Worm (Caenorhabditis elegans) whole organism, early embryonic: ENCODE measurements around the gene tag-234.

Experiments
- aly-1 ChIP-seq: sonication (generic microtip); optimal IDR thresholded peaks from 2 replicates; lab custom pipeline; 2016; ENCODE audit warnings: missing genetic modification characterization, missing compliant biosample characterization
- ama-1 ChIP-seq: fragments of 150-350 bp; optimal IDR thresholded peaks from 2 replicates; lab custom pipeline; 2014
- ceh-13 ChIP-seq: fragments of 200-800 bp; sonication (Bioruptor generic); optimal IDR thresholded peaks from 2 replicates; lab custom pipeline; 2018; ENCODE audit warnings: mild to moderate bottlenecking, missing genetic modification characterization, missing compliant biosample characterization
- ceh-36 ChIP-seq: sonication (generic microtip); optimal IDR thresholded peaks from 2 replicates; lab custom pipeline; 2016; ENCODE audit warnings: missing genetic modification characterization, inconsistent platforms, missing compliant biosample characterization
- ets-7 ChIP-seq: sonication (generic microtip); optimal IDR thresholded peaks from 2 replicates; lab custom pipeline; 2016; ENCODE audit warnings: missing genotype, missing genetic modification characterization, missing compliant biosample characterization
- flt-1 ChIP-seq: fragments of 200-800 bp; sonication (Bioruptor generic); IDR thresholded peaks from 2 replicates; pipeline ENCODE4 v1.3.6; 2022; ENCODE audit warnings: missing genetic modification characterization, missing compliant biosample characterization
- hmg-4 ChIP-seq: fragments of 200-800 bp; sonication (Bioruptor generic); optimal IDR thresholded peaks from 2 replicates; lab custom pipeline; 2018; ENCODE audit warnings: mild to moderate bottlenecking, missing genetic modification characterization, missing compliant biosample characterization
- hnd-1 ChIP-seq: sonication (generic microtip); optimal IDR thresholded peaks from 2 replicates; lab custom pipeline; 2016; ENCODE audit warnings: missing genetic modification characterization, missing compliant biosample characterization
- pes-1 ChIP-seq: fragments of 200-800 bp; sonication (Bioruptor generic); IDR thresholded peaks from 2 replicates; pipeline ENCODE4 v1.3.6; 2022; ENCODE audit warnings: missing genetic modification reagents, missing genetic modification characterization, missing compliant biosample characterization
- scrt-1 ChIP-seq: fragments of 200-800 bp; sonication (Bioruptor generic); IDR thresholded peaks from 2 replicates; pipeline ENCODE4 v1.3.6; 2022; ENCODE audit warnings: missing genetic modification characterization, missing compliant biosample characterization
- sea-1 ChIP-seq: fragments of 200-800 bp; sonication (Bioruptor generic); conservative IDR thresholded peaks from 2 replicates; pipeline ENCODE4 v1.3.6; 2022; ENCODE audit warnings: missing genetic modification characterization, missing compliant biosample characterization
- tbx-11 ChIP-seq: fragments of 200-800 bp; sonication (Bioruptor generic); IDR thresholded peaks from 2 replicates; pipeline ENCODE4 v1.3.6; 2022; ENCODE audit warnings: missing genetic modification characterization, missing compliant biosample characterization
- tra-4 ChIP-seq: sonication (generic microtip); optimal IDR thresholded peaks from 2 replicates; lab custom pipeline; 2017; ENCODE audit warnings: missing genetic modification characterization, missing compliant biosample characterization

DNA sequence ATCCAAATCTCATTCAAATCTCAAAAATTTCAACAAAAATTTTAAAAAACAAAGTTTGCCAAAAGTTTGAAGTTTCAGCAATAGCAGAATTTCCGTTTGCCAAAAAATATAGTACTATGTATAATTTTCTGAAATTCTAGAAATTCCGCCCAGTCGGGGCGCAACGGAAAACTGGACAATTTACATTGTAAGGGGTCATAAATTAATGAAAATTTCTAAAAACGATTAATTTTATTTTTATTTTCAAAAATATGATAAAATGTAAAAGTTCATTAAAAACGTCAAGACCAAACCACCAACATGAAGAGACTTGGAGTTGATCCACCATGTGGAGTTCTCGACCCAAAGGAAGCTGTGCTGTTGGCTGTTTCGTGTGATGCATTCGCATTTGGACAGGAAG is 45.7 kb upstream of the tag-234 start, which contains the start of gene ZK1248.4:
- TF ChIP-seq aly-1 (tag; lab: Kevin White, UChicago) (no peak), hnd-1 (tag; lab: Kevin White, UChicago) (no peak), tra-4 (no peak), ama-1 (lab: Kevin White, UChicago) (no peak), pes-1 (GFP tag; lab: Robert Waterston, UW) (no peak), ets-7 (no peak), sea-1 (GFP tag; lab: Robert Waterston, UW) (no peak), ceh-36 (tag; lab: Kevin White, UChicago) (no peak), hmg-4 (GFP tag; lab: Kevin White, UChicago) (no peak), flt-1 (GFP tag; lab: Robert Waterston, UW) (no peak), scrt-1 (GFP tag; lab: Robert Waterston, UW) (no peak), ceh-13 (GFP tag; lab: Kevin White, UChicago) (no peak), tbx-11 (GFP tag; lab: Robert Waterston, UW) (no peak)
